Fruit fly (Drosophila melanogaster) whole organism, embryonic: ENCODE data around the gene CG2816.
A peak's percentile ranks its signal among the peaks of the same experiment; 100 is the strongest.

Experiments
- Aef1 ChIP-seq: fragments of 200-800 bp; sonication (Bioruptor generic); IDR thresholded peaks from 3 replicates; pipeline ENCODE4 v1.3.6; 2022; ENCODE audit warnings: missing biosample characterization, missing genetic modification characterization
- Asciz ChIP-seq: fragments of 200-800 bp; sonication (Bioruptor generic); optimal IDR thresholded peaks from 2 replicates; lab custom pipeline; 2017; ENCODE audit warnings: missing biosample characterization, mild to moderate bottlenecking, missing genetic modification characterization, missing genetic modification reagents
- B-H1 ChIP-seq: fragments of 200-800 bp; sonication (Bioruptor generic); IDR thresholded peaks from 3 replicates; pipeline ENCODE4 v1.3.6; 2022; ENCODE audit warnings: missing biosample characterization, missing genetic modification characterization
- B-H2 ChIP-seq: fragments of 200-800 bp; sonication (Bioruptor generic); optimal IDR thresholded peaks from 2 replicates; lab custom pipeline; 2018; ENCODE audit warnings: missing biosample characterization, mild to moderate bottlenecking, missing genetic modification characterization
- BtbVII ChIP-seq: fragments of 200-800 bp; sonication (Bioruptor generic); optimal IDR thresholded peaks from 3 replicates; lab custom pipeline; 2017; ENCODE audit warnings: missing biosample characterization, mild to moderate bottlenecking, missing genetic modification characterization
- Bteb2 ChIP-seq: fragments of 200-800 bp; sonication (Bioruptor generic); optimal IDR thresholded peaks from 2 replicates; lab custom pipeline; 2016; ENCODE audit warnings: missing biosample characterization, missing genetic modification characterization
- CG10462 ChIP-seq: fragments of 200-800 bp; sonication (Bioruptor generic); optimal IDR thresholded peaks from 2 replicates; lab custom pipeline; 2016; ENCODE audit warnings: missing biosample characterization, missing genetic modification characterization
- CG12155 ChIP-seq: fragments of 200-800 bp; sonication (Bioruptor generic); optimal IDR thresholded peaks from 3 replicates; lab custom pipeline; 2016; ENCODE audit warnings: missing biosample characterization, missing genetic modification characterization
- CG12769 ChIP-seq: fragments of 200-800 bp; sonication (Bioruptor generic); optimal IDR thresholded peaks from 2 replicates; lab custom pipeline; 2019; ENCODE audit warnings: missing biosample characterization, mild to moderate bottlenecking, missing genetic modification characterization, moderate library complexity
- CG13624 ChIP-seq: fragments of 200-800 bp; sonication (Bioruptor generic); optimal IDR thresholded peaks from 2 replicates; lab custom pipeline; 2016; ENCODE audit warnings: missing biosample characterization, missing genetic modification characterization
- CG15269 ChIP-seq: fragments of 200-800 bp; sonication (Bioruptor generic); optimal IDR thresholded peaks from 2 replicates; lab custom pipeline; 2018; ENCODE audit warnings: missing biosample characterization, mild to moderate bottlenecking, missing genetic modification characterization, moderate library complexity
- CG15514 ChIP-seq: fragments of 200-800 bp; sonication (Bioruptor generic); optimal IDR thresholded peaks from 3 replicates; lab custom pipeline; 2017; ENCODE audit warnings: missing biosample characterization, missing genetic modification characterization, mild to moderate bottlenecking, moderate library complexity, missing genetic modification reagents
- CG1602 ChIP-seq: fragments of 200-800 bp; sonication (Bioruptor generic); optimal IDR thresholded peaks from 3 replicates; lab custom pipeline; 2016; ENCODE audit warnings: missing biosample characterization, missing genetic modification characterization
- CG17361 ChIP-seq: fragments of 200-800 bp; sonication (Bioruptor generic); IDR thresholded peaks from 3 replicates; pipeline ENCODE4 v1.3.6; 2022; ENCODE audit warnings: missing biosample characterization, missing genetic modification characterization
- CG17802 ChIP-seq: fragments of 200-800 bp; sonication (Bioruptor generic); optimal IDR thresholded peaks from 2 replicates; lab custom pipeline; 2018; ENCODE audit warnings: missing biosample characterization, mild to moderate bottlenecking, missing genetic modification characterization, moderate library complexity
- CG17829 ChIP-seq: fragments of 200-800 bp; optimal IDR thresholded peaks from 2 replicates; lab custom pipeline; 2019; ENCODE audit warnings: missing biosample characterization, mild to moderate bottlenecking, missing genetic modification characterization, moderate library complexity
- CG31224 ChIP-seq: fragments of 200-800 bp; sonication (Bioruptor generic); IDR thresholded peaks from 2 replicates; pipeline ENCODE4 v1.3.6; 2022; ENCODE audit warnings: missing biosample characterization, missing genetic modification characterization
- CG34422 ChIP-seq: fragments of 200-800 bp; sonication (Bioruptor generic); IDR thresholded peaks from 3 replicates; pipeline ENCODE4 v1.3.6; 2022; ENCODE audit warnings: missing biosample characterization, missing genetic modification characterization
- CG4617 ChIP-seq: fragments of 200-800 bp; sonication (Bioruptor generic); optimal IDR thresholded peaks from 3 replicates; lab custom pipeline; 2016; ENCODE audit warnings: missing biosample characterization, missing genetic modification characterization, borderline replicate concordance
- CG5953 ChIP-seq: fragments of 200-800 bp; sonication (Bioruptor generic); IDR thresholded peaks from 2 replicates; pipeline ENCODE4 v1.3.6; 2022; ENCODE audit warnings: missing biosample characterization, missing genetic modification characterization
- CG6654 ChIP-seq: fragments of 200-800 bp; sonication (Bioruptor generic); optimal IDR thresholded peaks from 2 replicates; lab custom pipeline; 2017; ENCODE audit warnings: missing biosample characterization, mild to moderate bottlenecking, missing genetic modification characterization
- CG6813 ChIP-seq: fragments of 200-800 bp; sonication (Bioruptor generic); optimal IDR thresholded peaks from 2 replicates; lab custom pipeline; 2017; ENCODE audit warnings: missing biosample characterization, missing genetic modification characterization, mild to moderate bottlenecking, moderate library complexity, missing genetic modification reagents
- CG7357 ChIP-seq: fragments of 200-800 bp; sonication (Bioruptor generic); IDR thresholded peaks from 3 replicates; pipeline ENCODE4 v1.3.6; 2022; ENCODE audit warnings: missing biosample characterization, missing genetic modification characterization
- CG8281 ChIP-seq: fragments of 200-800 bp; sonication (Bioruptor generic); optimal IDR thresholded peaks from 2 replicates; lab custom pipeline; 2018; ENCODE audit warnings: missing biosample characterization, mild to moderate bottlenecking, missing genetic modification characterization, moderate library complexity
- CG9437 ChIP-seq: fragments of 200-800 bp; sonication (Bioruptor generic); optimal IDR thresholded peaks from 2 replicates; lab custom pipeline; 2018; ENCODE audit warnings: missing biosample characterization, mild to moderate bottlenecking, missing genetic modification characterization
- E2f2 ChIP-seq: fragments of 200-800 bp; sonication (Bioruptor generic); IDR thresholded peaks from 2 replicates; pipeline ENCODE4 v1.3.6; 2022; ENCODE audit warnings: missing biosample characterization, missing genetic modification characterization
- HLH54F ChIP-seq: fragments of 200-800 bp; sonication (Bioruptor generic); optimal IDR thresholded peaks from 3 replicates; lab custom pipeline; 2016; ENCODE audit warnings: missing biosample characterization, missing genetic modification characterization
- HmgZ ChIP-seq: fragments of 200-800 bp; sonication (Bioruptor generic); optimal IDR thresholded peaks from 2 replicates; lab custom pipeline; 2018; ENCODE audit warnings: missing biosample characterization, mild to moderate bottlenecking, missing genetic modification characterization
- Med ChIP-seq: fragments of 200-800 bp; sonication (Bioruptor generic); peaks from one replicate; lab custom pipeline; 2016; ENCODE audit warnings: missing biosample characterization, missing genetic modification characterization, mild to moderate bottlenecking, inconsistent platforms, moderate library complexity
- NC2β ChIP-seq: fragments of 200-800 bp; sonication (Bioruptor generic); optimal IDR thresholded peaks from 2 replicates; lab custom pipeline; 2016; ENCODE audit warnings: missing biosample characterization, missing genetic modification characterization
- Oli ChIP-seq: fragments of 200-800 bp; sonication (Bioruptor generic); optimal IDR thresholded peaks from 2 replicates; lab custom pipeline; 2018; ENCODE audit warnings: missing biosample characterization, mild to moderate bottlenecking, missing genetic modification characterization, moderate library complexity
- Sin3A ChIP-seq: fragments of >200 bp; optimal IDR thresholded peaks from 2 replicates; lab custom pipeline; 2018
- Sry-β ChIP-seq: fragments of 200-800 bp; sonication (Bioruptor generic); optimal IDR thresholded peaks from 2 replicates; lab custom pipeline; 2018; ENCODE audit warnings: missing biosample characterization, mild to moderate bottlenecking, missing genetic modification characterization, moderate library complexity
- chn ChIP-seq: fragments of 200-800 bp; sonication (Bioruptor generic); optimal IDR thresholded peaks from 2 replicates; lab custom pipeline; 2016; ENCODE audit warnings: missing biosample characterization, missing genetic modification characterization
- ems ChIP-seq: fragments of 200-800 bp; sonication (Bioruptor generic); optimal IDR thresholded peaks from 3 replicates; lab custom pipeline; 2016; ENCODE audit warnings: missing biosample characterization, missing genetic modification characterization
- h ChIP-seq: fragments of >200 bp; optimal IDR thresholded peaks from 2 replicates; lab custom pipeline; 2017
- insv ChIP-seq, 2 experiments: fragments of 200-800 bp; sonication (Bioruptor generic); optimal IDR thresholded peaks; 3 replicates each; lab custom pipeline; 2016 to 2018; ENCODE audit warnings: missing biosample characterization in 2 of 2, missing genetic modification characterization in 2 of 2
- kay ChIP-seq: fragments of 200-800 bp; sonication (Bioruptor generic); optimal IDR thresholded peaks from 2 replicates; lab custom pipeline; 2016; ENCODE audit warnings: missing biosample characterization, missing genetic modification characterization
- lbe ChIP-seq: fragments of 200-800 bp; sonication (Bioruptor generic); optimal IDR thresholded peaks from 2 replicates; lab custom pipeline; 2016; ENCODE audit warnings: missing biosample characterization, mild to moderate bottlenecking, missing genetic modification characterization
- nerfin-1 ChIP-seq: fragments of 200-800 bp; sonication (Bioruptor generic); optimal IDR thresholded peaks from 3 replicates; lab custom pipeline; 2019; ENCODE audit warnings: missing biosample characterization, mild to moderate bottlenecking, missing genetic modification characterization, moderate library complexity
- pan ChIP-seq, 4 experiments: fragments of >200 bp in 3 of 4; fragments of 200-800 bp in 1 of 4; sonication (Bioruptor generic) in 1 of 4; optimal IDR thresholded peaks in 3 of 4; IDR thresholded peaks in 1 of 4; 2 replicates each; pipeline versions ENCODE4 v1.3.6 to Lab custom; 2017 to 2022; ENCODE audit warnings: missing biosample characterization in 2 of 4, missing genetic modification characterization in 2 of 4, mixed read lengths in 1 of 4
- pb ChIP-seq: fragments of 200-800 bp; sonication (Bioruptor generic); optimal IDR thresholded peaks from 3 replicates; lab custom pipeline; 2016; ENCODE audit warnings: missing biosample characterization, missing genetic modification characterization
- peb ChIP-seq: fragments of 200-800 bp; sonication (Bioruptor generic); IDR thresholded peaks from 2 replicates; pipeline ENCODE4 v1.3.6; 2022; ENCODE audit warnings: missing biosample characterization, missing genetic modification characterization
- phol ChIP-seq: fragments of 200-800 bp; sonication (Bioruptor generic); optimal IDR thresholded peaks from 3 replicates; lab custom pipeline; 2018; ENCODE audit warnings: missing biosample characterization, mild to moderate bottlenecking, missing genetic modification characterization, moderate library complexity
- sna ChIP-seq: fragments of 200-800 bp; sonication (Bioruptor generic); IDR thresholded peaks from 2 replicates; pipeline ENCODE4 v1.3.6; 2022; ENCODE audit warnings: missing biosample characterization, missing genetic modification characterization; ENCODE audit not compliant: partially characterized antibody
- tap ChIP-seq: fragments of 200-800 bp; optimal IDR thresholded peaks from 3 replicates; lab custom pipeline; 2019; ENCODE audit warnings: missing biosample characterization, mild to moderate bottlenecking, missing genetic modification characterization, moderate library complexity
- tgo ChIP-seq: fragments of 200-800 bp; sonication (Bioruptor generic); IDR thresholded peaks from 3 replicates; pipeline ENCODE4 v1.3.6; 2022; ENCODE audit warnings: missing biosample characterization, missing genetic modification characterization
- twi ChIP-seq: fragments of 200-800 bp; optimal IDR thresholded peaks from 2 replicates; lab custom pipeline; 2019; ENCODE audit warnings: missing biosample characterization, mild to moderate bottlenecking, missing genetic modification characterization, moderate library complexity
- tx ChIP-seq: fragments of 200-800 bp; sonication (Bioruptor generic); optimal IDR thresholded peaks from 2 replicates; lab custom pipeline; 2016; ENCODE audit warnings: missing biosample characterization, missing genetic modification characterization
- unc-4 ChIP-seq: fragments of 200-800 bp; sonication (Bioruptor generic); IDR thresholded peaks from 2 replicates; pipeline ENCODE4 v1.3.6; 2022; ENCODE audit warnings: missing biosample characterization, missing genetic modification characterization; ENCODE audit not compliant: partially characterized antibody
- zen2 ChIP-seq: fragments of 200-800 bp; sonication (Bioruptor generic); IDR thresholded peaks from 3 replicates; pipeline ENCODE4 v1.3.6; 2022; ENCODE audit warnings: missing biosample characterization, missing genetic modification characterization; ENCODE audit not compliant: partially characterized antibody

CG2816 gene

DNA sequence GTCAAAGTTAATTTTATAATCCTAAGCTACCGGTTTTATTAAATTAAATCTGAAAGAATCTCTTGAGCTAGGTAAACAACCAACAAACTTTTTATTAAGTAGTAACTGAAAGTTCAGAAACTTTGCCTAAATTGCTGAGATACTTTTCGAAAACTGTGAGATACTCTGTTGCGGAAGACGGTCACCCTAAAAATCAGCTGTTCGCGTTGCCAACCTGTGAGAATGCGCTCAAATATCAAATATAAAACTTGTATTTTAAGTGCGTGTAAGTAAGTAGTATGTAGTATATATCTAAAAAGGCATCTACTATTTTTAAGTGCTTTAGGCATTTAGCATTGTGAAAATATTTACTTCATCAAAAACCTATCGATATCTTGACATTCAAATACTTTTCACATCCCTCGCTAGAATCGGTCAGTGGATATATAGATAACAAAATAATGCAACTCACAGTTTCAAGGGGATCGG, 9.5 kb downstream of the CG2816 start, which contains the start of the genes CG31955 and CG2818 (continued):
- TF ChIP-seq sna (peak; percentile 85), zen2 (peak; percentile 38; the same call in 1 of the 3 replicates), CG12155 (GFP tag; lab: Kevin White, UChicago) (peak; percentile 9), tgo (GFP tag; lab: Robert Waterston, UW) (no peak), CG15514 (GFP tag; lab: Kevin White, UChicago) (peak; percentile 41), B-H2 (GFP tag; lab: Kevin White, UChicago) (peak; percentile 23), CG6654 (GFP tag; lab: Kevin White, UChicago) (no peak), pb (GFP tag; lab: Kevin White, UChicago) (no peak), Sin3A (peak; percentile 38), CG13624 (GFP tag; lab: Kevin White, UChicago) (peak; percentile 6), CG17829 (tag; lab: Kevin White, UChicago) (peak; percentile 49), insv (GFP tag; optimal IDR thresholded peaks at IDR 0.05; lab: Kevin White, UChicago) (no peak), Oli (no peak), CG10462 (GFP tag; lab: Kevin White, UChicago) (no peak), ems (no peak), CG9437 (GFP tag; lab: Kevin White, UChicago) (no peak), kay (GFP tag; lab: Kevin White, UChicago) (peak; percentile 50), Sry-β (GFP tag; lab: Kevin White, UChicago) (no peak), CG17361 (peak; percentile 38; the same call in 1 of the 3 replicates), HLH54F (GFP tag; lab: Kevin White, UChicago) (peak; percentile 35), CG15269 (tag; lab: Kevin White, UChicago) (peak; percentile 9), E2f2 (peak; percentile 72), CG34422 (GFP tag; lab: Robert Waterston, UW) (no peak), CG31224 (GFP tag; lab: Robert Waterston, UW) (no peak), lbe (GFP tag; lab: Kevin White, UChicago) (no peak), tap (tag; lab: Kevin White, UChicago) (no peak), Bteb2 (no peak), CG12769 (peak; percentile 36), Asciz (no peak), chn (GFP tag; lab: Kevin White, UChicago) (peak; percentile 16), CG7357 (no peak), tx (GFP tag; lab: Kevin White, UChicago) (peak; percentile 36), pan (optimal IDR thresholded peaks at IDR 0.05; lab: Kevin White, UChicago) (no peak), pan (GFP tag; optimal IDR thresholded peaks at IDR 0.05 in 1 of 2, IDR thresholded peaks at IDR 0.05 in 1 of 2) (no peak), CG4617 (peak; percentile 37), CG8281 (no peak), nerfin-1 (tag; lab: Kevin White, UChicago) (no peak), CG5953 (GFP tag; lab: Robert Waterston, UW) (no peak), h (no peak), CG6813 (GFP tag; lab: Kevin White, UChicago) (no peak), CG1602 (GFP tag; lab: Kevin White, UChicago) (no peak), unc-4 (GFP tag; lab: Robert Waterston, UW) (peak; percentile 77), B-H1 (GFP tag; lab: Robert Waterston, UW) (no peak), Aef1 (GFP tag; lab: Robert Waterston, UW) (no peak), CG17802 (tag; lab: Kevin White, UChicago) (no peak), BtbVII (GFP tag; lab: Kevin White, UChicago) (no peak), HmgZ (tag; lab: Kevin White, UChicago) (peak; percentile 30), Med (GFP tag; lab: Kevin White, UChicago) (peak; percentile 70), phol (tag; lab: Kevin White, UChicago) (peak; percentile 73), peb (GFP tag; lab: Robert Waterston, UW) (no peak), twi (tag; lab: Kevin White, UChicago) (no peak), NC2β (GFP tag; lab: Kevin White, UChicago) (peak; percentile 3)
